Worm (Caenorhabditis elegans) whole organism, young adult: ENCODE data around the gene Y67D8C.6.

Experiments used
- F57C9.4 ChIP-seq: sonication (generic microtip); optimal IDR thresholded peaks from 2 replicates; lab custom pipeline; 2017; ENCODE audit warnings: mild to moderate bottlenecking, missing genetic modification characterization, missing compliant biosample characterization
- Y67H2A.10 ChIP-seq: fragments of 200-800 bp; sonication (Bioruptor generic); conservative IDR thresholded peaks from 2 replicates; pipeline ENCODE4 v1.3.6; 2022; ENCODE audit warnings: missing genetic modification reagents, missing genetic modification characterization, missing compliant biosample characterization
- dox-1 ChIP-seq: fragments of 200-800 bp; sonication (Bioruptor generic); IDR thresholded peaks from 2 replicates; pipeline ENCODE4 v1.3.6; 2022; ENCODE audit warnings: missing genetic modification reagents, missing genetic modification characterization, missing compliant biosample characterization
- gei-17 ChIP-seq: fragments of 200-800 bp; sonication (Bioruptor generic); optimal IDR thresholded peaks from 2 replicates; lab custom pipeline; 2018; ENCODE audit warnings: mild to moderate bottlenecking, missing genetic modification characterization, missing compliant biosample characterization
- madf-6 ChIP-seq: fragments of 200-800 bp; sonication (Bioruptor generic); IDR thresholded peaks from 2 replicates; pipeline ENCODE4 v1.3.6; 2022; ENCODE audit warnings: missing genetic modification reagents, missing genetic modification characterization, missing compliant biosample characterization
- nhr-120 ChIP-seq: fragments of 200-800 bp; sonication (Bioruptor generic); IDR thresholded peaks from 2 replicates; pipeline ENCODE4 v1.3.6; 2022; ENCODE audit warnings: missing genetic modification characterization, missing compliant biosample characterization
- snpc-1.1 ChIP-seq: sonication (generic microtip); optimal IDR thresholded peaks from 2 replicates; lab custom pipeline; 2017; ENCODE audit warnings: missing genetic modification characterization, mild to moderate bottlenecking, missing compliant biosample characterization, antibody characterized with exemption, moderate library complexity, missing genotype, missing genetic modification reagents; ENCODE audit not compliant: insufficient read depth
- snpc-4 ChIP-seq, 5 experiments: fragments of 150-350 bp in 1 of 5; sonication (generic microtip) in 4 of 5; optimal IDR thresholded peaks; 2 replicates each; lab custom pipeline; 2014 to 2018; ENCODE audit warnings: missing genetic modification characterization in 5 of 5, missing biosample characterization in 3 of 5, antibody characterized with exemption in 2 of 5, mild to moderate bottlenecking in 2 of 5, missing compliant biosample characterization in 2 of 5, missing genotype in 2 of 5, moderate library complexity in 2 of 5, missing genetic modification reagents in 1 of 5
- tbp1 ChIP-seq: fragments of 200-800 bp; sonication (Bioruptor generic); optimal IDR thresholded peaks from 2 replicates; lab custom pipeline; 2018; ENCODE audit warnings: mild to moderate bottlenecking, missing genetic modification characterization, missing compliant biosample characterization
- unc-130 ChIP-seq: sonication (generic microtip); optimal IDR thresholded peaks from 2 replicates; lab custom pipeline; 2016; ENCODE audit warnings: missing genetic modification reagents, missing genetic modification characterization, missing compliant biosample characterization
- unc-62 ChIP-seq: fragments of 150-350 bp; optimal IDR thresholded peaks from 2 replicates; lab custom pipeline; 2014; ENCODE audit warnings: missing biosample characterization, missing genetic modification reagents, missing genetic modification characterization
- ztf-6 ChIP-seq: fragments of 200-800 bp; sonication (Bioruptor generic); IDR thresholded peaks from 2 replicates; pipeline ENCODE4 v1.3.6; 2022; ENCODE audit warnings: missing genetic modification reagents, missing genetic modification characterization, missing compliant biosample characterization

DNA sequence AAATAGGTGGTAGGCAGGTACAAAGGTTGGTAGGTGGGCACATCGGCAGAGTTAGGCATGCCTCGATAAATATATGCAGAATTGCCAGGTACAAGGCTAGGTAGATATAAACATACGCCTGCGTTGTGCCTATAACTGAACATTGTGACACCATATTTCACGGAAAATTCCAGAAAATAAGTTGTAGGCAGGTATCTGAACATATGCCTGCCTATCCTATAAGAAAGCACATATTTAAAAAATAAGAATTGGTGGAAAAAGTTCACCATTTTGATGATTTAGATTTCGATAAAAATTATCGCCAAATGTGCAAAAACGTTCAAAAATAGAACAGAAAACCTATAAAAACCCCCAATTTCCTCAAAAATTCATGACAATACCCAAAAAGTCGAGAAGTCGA is 26.4 kb upstream of the Y67D8C.6 start:
- TF ChIP-seq tbp1 (GFP tag; lab: Kevin White, UChicago) (no peak), unc-62 (GFP tag; lab: Kevin White, UChicago) (no peak), snpc-4 (GFP tag; optimal IDR thresholded peaks at IDR 0.05; lab: Kevin White, UChicago) (no peak), snpc-4 (tag; optimal IDR thresholded peaks at IDR 0.05; lab: Kevin White, UChicago) (no peak), ztf-6 (GFP tag; lab: Robert Waterston, UW) (no peak), dox-1 (GFP tag; lab: Robert Waterston, UW) (no peak), nhr-120 (GFP tag; lab: Robert Waterston, UW) (no peak), F57C9.4 (tag; lab: Kevin White, UChicago) (no peak), snpc-1.1 (tag; lab: Kevin White, UChicago) (no peak), madf-6 (GFP tag; lab: Robert Waterston, UW) (no peak), unc-130 (GFP tag; lab: Kevin White, UChicago) (no peak), Y67H2A.10 (no peak), gei-17 (GFP tag; lab: Kevin White, UChicago) (no peak)
